Fruit fly (Drosophila melanogaster) Kc167 (cell line): ENCODE results near the gene CG13634.

Experiments used
- Myc ChIP-seq: fragments of >200 bp; optimal IDR thresholded peaks from 2 replicates; lab custom pipeline; 2017; ENCODE audit warnings: missing external identifiers
- Sin3A ChIP-seq: fragments of >200 bp; optimal IDR thresholded peaks from 2 replicates; lab custom pipeline; 2018; ENCODE audit warnings: missing external identifiers
- h ChIP-seq: fragments of >200 bp; optimal IDR thresholded peaks from 3 replicates; lab custom pipeline; 2018; ENCODE audit warnings: missing external identifiers
- insv ChIP-seq: fragments of >200 bp; optimal IDR thresholded peaks from 3 replicates; lab custom pipeline; 2018; ENCODE audit warnings: missing external identifiers
- psq ChIP-seq: fragments of >200 bp; optimal IDR thresholded peaks from 2 replicates; lab custom pipeline; 2017; ENCODE audit warnings: missing external identifiers
- ttk ChIP-seq: sonication (Bioruptor generic); optimal IDR thresholded peaks from 2 replicates; lab custom pipeline; 2017; ENCODE audit warnings: missing external identifiers

- TF ChIP-seq Myc (lab: Kevin White, UChicago), result no peak
- TF ChIP-seq h (lab: Kevin White, UChicago), result no peak
- no peak for TF ChIP-seq ttk (lab: Kevin White, UChicago)
- no peak for TF ChIP-seq psq (lab: Kevin White, UChicago)
- no peak for TF ChIP-seq insv (lab: Kevin White, UChicago)
- TF ChIP-seq Sin3A (lab: Kevin White, UChicago), result no peak
Measured at dm6 chr3R:24812394-24812793, 22.5 kb upstream of the CG13634 start.
